Worm (Caenorhabditis elegans) whole organism, L4 larva: ENCODE measurements around the gene srb-12.
A peak's percentile ranks its signal among the peaks of the same experiment; 100 is the strongest.

Source experiments
- D1046.2 ChIP-seq: fragments of 200-800 bp; sonication (Bioruptor generic); IDR thresholded peaks from 2 replicates; pipeline ENCODE4 v1.3.6; 2022; ENCODE audit warnings: missing genetic modification characterization, missing compliant biosample characterization
- F37D6.2 ChIP-seq: sonication (generic microtip); optimal IDR thresholded peaks from 2 replicates; lab custom pipeline; 2016; ENCODE audit warnings: mild to moderate bottlenecking, missing genetic modification characterization, missing compliant biosample characterization
- F44E2.7 ChIP-seq: fragments of 200-800 bp; sonication (Bioruptor generic); IDR thresholded peaks from 2 replicates; pipeline ENCODE4 v2.1.2; 2022; ENCODE audit warnings: missing genetic modification characterization, missing compliant biosample characterization
- T20F7.1 ChIP-seq: fragments of 200-800 bp; sonication (Bioruptor generic); optimal IDR thresholded peaks from 2 replicates; lab custom pipeline; 2018; ENCODE audit warnings: mild to moderate bottlenecking, missing genetic modification characterization, missing compliant biosample characterization
- Y48G9A.11 ChIP-seq: fragments of 200-800 bp; sonication (Bioruptor generic); IDR thresholded peaks from 2 replicates; pipeline ENCODE4 v1.3.6; 2022; ENCODE audit warnings: missing genetic modification reagents, missing genetic modification characterization, missing compliant biosample characterization
- Y5F2A.4 ChIP-seq: fragments of 200-800 bp; sonication (Bioruptor generic); optimal IDR thresholded peaks from 2 replicates; lab custom pipeline; 2018; ENCODE audit warnings: mild to moderate bottlenecking, missing genetic modification characterization, missing compliant biosample characterization
- Y75B8A.6 ChIP-seq: fragments of 200-800 bp; sonication (Bioruptor generic); IDR thresholded peaks from 2 replicates; pipeline ENCODE4 v1.3.6; 2022; ENCODE audit warnings: missing genetic modification reagents, missing genetic modification characterization, missing compliant biosample characterization
- ZK337.2 ChIP-seq: fragments of 200-800 bp; sonication (Bioruptor generic); IDR thresholded peaks from 2 replicates; pipeline ENCODE4 v1.3.6; 2022; ENCODE audit warnings: missing genetic modification reagents, missing genetic modification characterization, missing compliant biosample characterization
- aly-2 ChIP-seq: sonication (generic microtip); optimal IDR thresholded peaks from 2 replicates; lab custom pipeline; 2018; ENCODE audit warnings: missing biosample characterization, missing genetic modification characterization
- ceh-28 ChIP-seq: fragments of 150-350 bp; optimal IDR thresholded peaks from 2 replicates; lab custom pipeline; 2014; ENCODE audit warnings: missing biosample characterization, missing genetic modification reagents, missing genetic modification characterization
- ceh-32 ChIP-seq: sonication (generic microtip); optimal IDR thresholded peaks from 2 replicates; lab custom pipeline; 2016; ENCODE audit warnings: mild to moderate bottlenecking, missing genetic modification characterization, missing compliant biosample characterization; ENCODE audit not compliant: poor library complexity
- ceh-82 ChIP-seq: sonication (generic microtip); optimal IDR thresholded peaks from 2 replicates; lab custom pipeline; 2017; ENCODE audit warnings: missing biosample characterization, missing genetic modification characterization
- ces-1 ChIP-seq: fragments of 150-350 bp; sonication (generic microtip); optimal IDR thresholded peaks from 4 replicates; lab custom pipeline; 2014; ENCODE audit warnings: missing biosample characterization, missing genetic modification reagents, missing genetic modification characterization
- daf-12 ChIP-seq: fragments of 150-350 bp; optimal IDR thresholded peaks from 2 replicates; lab custom pipeline; 2014; ENCODE audit warnings: missing biosample characterization, missing genetic modification reagents, missing genetic modification characterization
- dmd-6 ChIP-seq: fragments of 200-800 bp; sonication (Bioruptor generic); IDR thresholded peaks from 2 replicates; pipeline ENCODE4 v1.3.6; 2022; ENCODE audit warnings: missing genetic modification reagents, missing genetic modification characterization, missing compliant biosample characterization
- dmd-9 ChIP-seq: fragments of 200-800 bp; sonication (Bioruptor generic); IDR thresholded peaks from 2 replicates; pipeline ENCODE4 v1.3.6; 2022; ENCODE audit warnings: missing genetic modification reagents, missing genetic modification characterization, missing compliant biosample characterization
- dpl-1 ChIP-seq: fragments of 150-350 bp; optimal IDR thresholded peaks from 2 replicates; lab custom pipeline; 2014; ENCODE audit warnings: missing biosample characterization, missing genetic modification reagents, missing genetic modification characterization
- duxl-1 ChIP-seq: sonication (generic microtip); optimal IDR thresholded peaks from 2 replicates; lab custom pipeline; 2016; ENCODE audit warnings: mild to moderate bottlenecking, missing genetic modification characterization, moderate library complexity, missing compliant biosample characterization; ENCODE audit not compliant: poor library complexity
- egl-27 ChIP-seq: sonication (generic microtip); optimal IDR thresholded peaks from 3 replicates; lab custom pipeline; 2017; ENCODE audit warnings: missing biosample characterization, missing genetic modification reagents, missing genetic modification characterization
- egl-43 ChIP-seq: fragments of 200-800 bp; sonication (Bioruptor generic); IDR thresholded peaks from 2 replicates; pipeline ENCODE4 v1.3.6; 2022; ENCODE audit warnings: missing genetic modification reagents, missing genetic modification characterization, missing compliant biosample characterization
- gei-8 ChIP-seq: fragments of 200-800 bp; sonication (Bioruptor generic); optimal IDR thresholded peaks from 2 replicates; lab custom pipeline; 2018; ENCODE audit warnings: mild to moderate bottlenecking, missing genetic modification characterization, missing compliant biosample characterization
- hif-1 ChIP-seq, 2 experiments: sonication (generic microtip); optimal IDR thresholded peaks; 2 replicates each; lab custom pipeline; 2016 to 2017; ENCODE audit warnings: missing compliant biosample characterization in 2 of 2, missing genetic modification characterization in 2 of 2, missing genetic modification reagents in 2 of 2, missing genotype in 2 of 2, mild to moderate bottlenecking in 1 of 2
- hmg-1.1 ChIP-seq: fragments of 200-800 bp; sonication (Bioruptor generic); IDR thresholded peaks from 2 replicates; pipeline ENCODE4 v1.3.6; 2022; ENCODE audit warnings: missing genetic modification reagents, missing genetic modification characterization, missing compliant biosample characterization
- jun-1 ChIP-seq: fragments of 150-350 bp; optimal IDR thresholded peaks from 2 replicates; lab custom pipeline; 2014; ENCODE audit warnings: missing biosample characterization, missing genetic modification reagents, missing genetic modification characterization
- lin-1 ChIP-seq: fragments of 200-800 bp; sonication (Bioruptor generic); IDR thresholded peaks from 2 replicates; pipeline ENCODE4 v1.3.6; 2022; ENCODE audit warnings: missing genetic modification reagents, missing genetic modification characterization, missing compliant biosample characterization
- lin-29 ChIP-seq: fragments of 200-800 bp; sonication (Bioruptor generic); IDR thresholded peaks from 2 replicates; pipeline ENCODE4 v1.3.6; 2022; ENCODE audit warnings: missing genetic modification reagents, missing genetic modification characterization, missing compliant biosample characterization
- lir-3 ChIP-seq: sonication (generic microtip); optimal IDR thresholded peaks from 2 replicates; lab custom pipeline; 2016; ENCODE audit warnings: mild to moderate bottlenecking, missing genetic modification characterization, missing compliant biosample characterization
- mes-2 ChIP-seq: sonication (generic microtip); optimal IDR thresholded peaks from 2 replicates; lab custom pipeline; 2016; ENCODE audit warnings: missing genotype, mild to moderate bottlenecking, missing genetic modification characterization, missing compliant biosample characterization; ENCODE audit not compliant: poor library complexity, severe bottlenecking
- mxl-2 ChIP-seq: fragments of 200-800 bp; sonication (Bioruptor generic); conservative IDR thresholded peaks from 2 replicates; pipeline ENCODE4 v1.3.6; 2022; ENCODE audit warnings: missing genetic modification reagents, missing genetic modification characterization, missing compliant biosample characterization
- nhr-10 ChIP-seq: fragments of 150-350 bp; optimal IDR thresholded peaks from 2 replicates; lab custom pipeline; 2014; ENCODE audit warnings: missing biosample characterization, missing genetic modification characterization
- nhr-11 ChIP-seq: fragments of 150-350 bp; optimal IDR thresholded peaks from 2 replicates; lab custom pipeline; 2014; ENCODE audit warnings: missing biosample characterization, missing genetic modification characterization
- nhr-111 ChIP-seq: fragments of 200-800 bp; sonication (Bioruptor generic); optimal IDR thresholded peaks from 2 replicates; lab custom pipeline; 2018; ENCODE audit warnings: mild to moderate bottlenecking, missing genetic modification characterization, missing compliant biosample characterization
- nhr-25 ChIP-seq: sonication (generic microtip); optimal IDR thresholded peaks from 2 replicates; lab custom pipeline; 2017; ENCODE audit warnings: missing genetic modification characterization, mild to moderate bottlenecking, missing compliant biosample characterization, antibody characterized with exemption, moderate library complexity, borderline replicate concordance; ENCODE audit not compliant: insufficient read depth
- nhr-28 ChIP-seq: fragments of 150-350 bp; optimal IDR thresholded peaks from 2 replicates; lab custom pipeline; 2014; ENCODE audit warnings: missing biosample characterization, missing genetic modification characterization
- pha-4 ChIP-seq, 2 experiments: fragments of 150-350 bp in 1 of 2; fragments of 200-800 bp in 1 of 2; sonication (Bioruptor generic) in 1 of 2; IDR thresholded peaks in 1 of 2; optimal IDR thresholded peaks in 1 of 2; 2 replicates each; pipeline versions ENCODE4 v1.3.6 to Lab custom; 2014 to 2022; ENCODE audit warnings: missing genetic modification characterization in 2 of 2, missing genetic modification reagents in 2 of 2, missing biosample characterization in 1 of 2, missing compliant biosample characterization in 1 of 2
- php-3 ChIP-seq: fragments of 200-800 bp; sonication (Bioruptor generic); IDR thresholded peaks from 2 replicates; pipeline ENCODE4 v1.3.6; 2022; ENCODE audit warnings: missing genetic modification reagents, missing genetic modification characterization, missing compliant biosample characterization
- saeg-2 ChIP-seq: fragments of 200-800 bp; sonication (Bioruptor generic); IDR thresholded peaks from 2 replicates; pipeline ENCODE4 v1.3.6; 2022; ENCODE audit warnings: missing genetic modification reagents, missing genetic modification characterization, missing compliant biosample characterization
- sdz-12 ChIP-seq: fragments of 200-800 bp; sonication (Bioruptor generic); optimal IDR thresholded peaks from 2 replicates; lab custom pipeline; 2018; ENCODE audit warnings: mild to moderate bottlenecking, missing genetic modification characterization, missing compliant biosample characterization
- snpc-1.2 ChIP-seq: fragments of 200-800 bp; sonication (Bioruptor generic); IDR thresholded peaks from 2 replicates; pipeline ENCODE4 v1.3.6; 2022; ENCODE audit warnings: missing genetic modification reagents, missing genetic modification characterization, missing compliant biosample characterization
- spr-1 ChIP-seq: sonication (generic microtip); optimal IDR thresholded peaks from 2 replicates; lab custom pipeline; 2016; ENCODE audit warnings: mild to moderate bottlenecking, missing genetic modification characterization, missing compliant biosample characterization
- tra-1 ChIP-seq: fragments of 200-800 bp; sonication (Bioruptor generic); IDR thresholded peaks from 2 replicates; pipeline ENCODE4 v1.3.6; 2022; ENCODE audit warnings: missing genetic modification reagents, missing genetic modification characterization, missing compliant biosample characterization
- unc-130 ChIP-seq: sonication (generic microtip); optimal IDR thresholded peaks from 2 replicates; lab custom pipeline; 2016; ENCODE audit warnings: missing genetic modification reagents, missing genetic modification characterization, missing compliant biosample characterization
- zfp-2 ChIP-seq: sonication (generic microtip); optimal IDR thresholded peaks from 2 replicates; lab custom pipeline; 2016; ENCODE audit warnings: mild to moderate bottlenecking, missing genetic modification characterization, missing compliant biosample characterization
- zfp-3 ChIP-seq: fragments of 200-800 bp; sonication (Bioruptor generic); conservative IDR thresholded peaks from 2 replicates; pipeline ENCODE4 v1.3.6; 2022; ENCODE audit warnings: missing genetic modification reagents, missing genetic modification characterization, missing compliant biosample characterization
- zip-11 ChIP-seq: fragments of 200-800 bp; sonication (Bioruptor generic); IDR thresholded peaks from 2 replicates; pipeline ENCODE4 v1.3.6; 2022; ENCODE audit warnings: missing genetic modification characterization, missing compliant biosample characterization
- zip-2 ChIP-seq: fragments of 150-350 bp; optimal IDR thresholded peaks from 2 replicates; lab custom pipeline; 2014; ENCODE audit warnings: missing biosample characterization, missing genetic modification characterization
- ztf-11 ChIP-seq: fragments of 150-350 bp; optimal IDR thresholded peaks from 2 replicates; lab custom pipeline; 2014; ENCODE audit warnings: missing biosample characterization, missing genetic modification characterization
- ztf-7 ChIP-seq: fragments of 150-350 bp; optimal IDR thresholded peaks from 2 replicates; lab custom pipeline; 2014; ENCODE audit warnings: missing biosample characterization, missing genetic modification characterization

The srb-12 gene

ce11 chrII:5182451-5182850 is 28.0 kb upstream of the srb-12 start (continued):
- TF ChIP-seq daf-12 (no peak), nhr-10 (peak; percentile 20), ZK337.2 (GFP tag; lab: Robert Waterston, UW) (no peak), tra-1 (GFP tag; lab: Robert Waterston, UW) (peak; percentile 83), Y75B8A.6 (GFP tag; lab: Robert Waterston, UW) (no peak), zfp-2 (tag; lab: Kevin White, UChicago) (no peak), dpl-1 (GFP tag; lab: Kevin White, UChicago) (no peak), ceh-82 (tag; lab: Kevin White, UChicago) (no peak), nhr-28 (peak; percentile 81), spr-1 (peak; percentile 62), ceh-32 (tag; lab: Kevin White, UChicago) (no peak), jun-1 (tag; lab: Kevin White, UChicago) (peak; percentile 17), ztf-11 (tag; lab: Kevin White, UChicago) (no peak), lir-3 (tag; lab: Kevin White, UChicago) (no peak), hif-1 (tag; optimal IDR thresholded peaks at IDR 0.05; lab: Kevin White, UChicago) (peak in 1 of 2 experiments; percentile 65), Y48G9A.11 (GFP tag; lab: Robert Waterston, UW) (no peak), aly-2 (no peak), egl-43 (GFP tag; lab: Robert Waterston, UW) (peak; percentile 61; the same call in 1 of the 2 replicates), nhr-111 (GFP tag; lab: Kevin White, UChicago) (no peak), F44E2.7 (GFP tag; lab: Robert Waterston, UW) (no peak)
- TF ChIP-seq, all 104 proteins: peak for 46

DNA sequence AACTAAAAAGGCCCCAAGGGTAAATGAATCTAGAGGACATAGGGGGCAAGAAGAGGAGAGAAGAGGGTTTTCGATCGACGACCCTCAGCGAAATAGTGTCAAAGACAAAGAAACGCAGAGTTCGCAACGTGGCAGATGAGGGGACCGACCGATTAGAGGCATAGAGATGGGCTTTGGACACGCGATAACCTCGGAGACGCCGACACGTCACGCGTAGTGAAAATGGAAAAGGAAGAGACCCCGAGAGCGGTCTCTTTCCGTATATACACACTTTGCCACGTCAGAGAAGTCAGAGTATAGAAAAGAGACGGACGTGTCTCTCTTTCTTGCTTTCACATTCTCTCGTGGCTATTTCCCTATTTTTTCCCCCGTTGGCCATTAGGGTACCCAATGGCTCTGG is 27.1 kb upstream of the srb-12 start:
- TF ChIP-seq Y75B8A.6 (GFP tag; lab: Robert Waterston, UW) (no peak), zip-11 (no peak), pha-4 (GFP tag; IDR thresholded peaks at IDR 0.05; lab: Robert Waterston, UW) (no peak), pha-4 (tag; optimal IDR thresholded peaks at IDR 0.05; lab: Kevin White, UChicago) (no peak), egl-43 (GFP tag; lab: Robert Waterston, UW) (peak; percentile 78), T20F7.1 (GFP tag; lab: Kevin White, UChicago) (peak; percentile 7), Y5F2A.4 (GFP tag; lab: Kevin White, UChicago) (no peak), mes-2 (tag; lab: Kevin White, UChicago) (peak; percentile 56), ceh-82 (tag; lab: Kevin White, UChicago) (no peak), ces-1 (GFP tag; lab: Kevin White, UChicago) (peak; percentile 60), unc-130 (GFP tag; lab: Kevin White, UChicago) (no peak), nhr-25 (tag; lab: Kevin White, UChicago) (peak; percentile 70), lin-1 (GFP tag; lab: Robert Waterston, UW) (no peak), Y48G9A.11 (GFP tag; lab: Robert Waterston, UW) (no peak), tra-1 (GFP tag; lab: Robert Waterston, UW) (peak; percentile 45), saeg-2 (GFP tag; lab: Robert Waterston, UW) (no peak), nhr-11 (peak; percentile 75), mxl-2 (no peak), egl-27 (tag; lab: Kevin White, UChicago) (no peak), sdz-12 (no peak), zip-2 (tag; lab: Kevin White, UChicago) (no peak), ceh-28 (no peak), F44E2.7 (GFP tag; lab: Robert Waterston, UW) (no peak), ztf-7 (tag; lab: Kevin White, UChicago) (no peak), php-3 (GFP tag; lab: Robert Waterston, UW) (no peak), snpc-1.2 (no peak), D1046.2 (GFP tag; lab: Robert Waterston, UW) (0 out of 2 replicates have a peak, but pooled peaks have one; percentile 4), hmg-1.1 (peak; percentile 85), dmd-9 (GFP tag; lab: Robert Waterston, UW) (no peak), zfp-3 (GFP tag; lab: Robert Waterston, UW) (0 out of 2 replicates have a peak, but pooled peaks have one; percentile 47), lin-29 (GFP tag; lab: Robert Waterston, UW) (no peak), nhr-111 (GFP tag; lab: Kevin White, UChicago) (no peak), F37D6.2 (tag; lab: Kevin White, UChicago) (peak; percentile 75), duxl-1 (tag; lab: Kevin White, UChicago) (no peak), gei-8 (GFP tag; lab: Kevin White, UChicago) (no peak), dmd-6 (GFP tag; lab: Robert Waterston, UW) (peak; percentile 64)
